Worm (Caenorhabditis elegans) whole organism, mixed stage, embryonic: Measurements from ENCODE around the gene C06A6.4.

Source experiments
- ces-1 ChIP-seq: fragments of 150-350 bp; optimal IDR thresholded peaks from 2 replicates; lab custom pipeline; 2014; ENCODE audit warnings: missing biosample characterization, missing genetic modification reagents, missing genetic modification characterization
- elt-1 ChIP-seq: sonication (generic microtip); optimal IDR thresholded peaks from 2 replicates; lab custom pipeline; 2017; ENCODE audit warnings: missing genetic modification characterization, mild to moderate bottlenecking, missing compliant biosample characterization, antibody characterized with exemption, moderate library complexity, borderline replicate concordance; ENCODE audit not compliant: insufficient read depth
- lin-13 ChIP-seq: fragments of 150-350 bp; optimal IDR thresholded peaks from 2 replicates; lab custom pipeline; 2014; ENCODE audit warnings: missing biosample characterization, missing genetic modification characterization
- lsy-2 ChIP-seq: fragments of 150-350 bp; optimal IDR thresholded peaks from 2 replicates; lab custom pipeline; 2014; ENCODE audit warnings: missing biosample characterization, missing genetic modification characterization
- mep-1 ChIP-seq: fragments of 150-350 bp; optimal IDR thresholded peaks from 2 replicates; lab custom pipeline; 2017; ENCODE audit warnings: missing biosample characterization, missing genetic modification reagents, missing genetic modification characterization, inconsistent platforms
- nhr-237 ChIP-seq: fragments of 150-350 bp; optimal IDR thresholded peaks from 2 replicates; lab custom pipeline; 2014; ENCODE audit warnings: missing biosample characterization, missing genetic modification characterization
- nhr-28 ChIP-seq: fragments of 150-350 bp; optimal IDR thresholded peaks from 2 replicates; lab custom pipeline; 2014; ENCODE audit warnings: missing biosample characterization, missing genetic modification characterization
- nhr-76 ChIP-seq: sonication (generic microtip); optimal IDR thresholded peaks from 2 replicates; lab custom pipeline; 2017; ENCODE audit warnings: missing biosample characterization, missing genetic modification characterization
- unc-120 ChIP-seq: sonication (generic microtip); optimal IDR thresholded peaks from 2 replicates; lab custom pipeline; 2017; ENCODE audit warnings: missing genetic modification characterization, missing compliant biosample characterization; ENCODE audit not compliant: poor library complexity, severe bottlenecking
- unc-62 ChIP-seq: fragments of 150-350 bp; optimal IDR thresholded peaks from 2 replicates; lab custom pipeline; 2014; ENCODE audit warnings: missing biosample characterization, missing genetic modification reagents, missing genetic modification characterization

DNA sequence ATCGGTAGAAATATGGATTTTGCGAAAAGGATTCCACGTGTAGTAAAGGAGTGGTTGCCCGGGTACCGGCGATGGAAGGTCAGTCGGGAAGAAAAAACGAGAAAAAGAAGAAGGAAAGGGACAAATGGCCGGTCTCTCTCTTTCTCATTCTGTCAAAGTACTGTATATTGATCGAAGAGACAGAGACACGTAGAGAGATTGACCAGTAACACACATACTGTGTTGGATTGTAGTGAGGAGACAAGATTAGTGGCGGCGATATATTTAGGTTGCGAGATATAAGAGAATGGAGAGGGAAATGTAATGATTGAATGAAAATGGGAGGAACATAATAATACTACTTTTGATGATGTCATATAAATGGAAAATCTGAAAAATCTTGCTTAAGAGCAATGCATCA, 6.9 kb upstream of the C06A6.4 start:
- TF ChIP-seq ces-1 (GFP tag; lab: Kevin White, UChicago) = no peak
- TF ChIP-seq unc-62 = no peak
- no peak for TF ChIP-seq lsy-2
- no peak for TF ChIP-seq nhr-28
- no peak for TF ChIP-seq nhr-76 (tag; lab: Kevin White, UChicago)
- TF ChIP-seq mep-1 (tag; lab: Kevin White, UChicago) = peak; percentile 15
- TF ChIP-seq elt-1 (tag; lab: Kevin White, UChicago) = no peak
- TF ChIP-seq nhr-237 = no peak
- no peak for TF ChIP-seq unc-120 (tag; lab: Kevin White, UChicago)
- TF ChIP-seq lin-13 (tag; lab: Kevin White, UChicago) = no peak
